Fruit fly (Drosophila melanogaster): ENCODE results near the gene twit.
A peak's percentile ranks its signal among the peaks of the same experiment; 100 is the strongest.

The twit gene

DNA sequence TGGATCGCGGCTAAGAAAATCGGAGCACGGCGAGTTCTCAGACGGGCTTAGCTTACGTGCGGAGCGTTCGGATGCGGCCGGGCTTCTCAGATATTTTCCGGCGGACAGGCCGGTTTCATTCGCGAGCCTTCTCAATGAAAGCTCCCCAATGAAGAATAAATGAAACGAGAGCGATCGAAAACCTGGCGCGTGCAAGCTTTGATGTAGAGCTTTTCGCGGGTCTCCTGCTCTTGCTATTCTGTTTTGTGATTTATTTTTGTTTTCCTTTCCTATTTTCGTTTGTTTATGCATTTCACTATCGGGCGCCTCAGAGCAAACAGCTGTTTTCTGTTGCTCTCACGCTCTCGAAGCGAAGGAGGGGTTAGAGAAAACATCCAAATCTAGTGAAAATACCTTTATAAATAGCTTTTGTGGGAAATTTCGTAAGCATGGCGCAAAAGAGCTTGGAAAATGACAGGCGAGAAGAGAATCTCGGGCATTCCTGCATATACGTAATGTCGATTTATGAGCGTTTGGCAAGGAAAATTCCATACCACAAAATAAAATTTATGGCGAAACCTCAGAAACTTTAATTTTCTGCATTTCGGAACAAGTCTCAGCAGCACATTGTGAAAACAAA, 33.6 kb downstream of the twit start (continued):
- TF ChIP-seq rib (GFP tag; IDR thresholded peaks at IDR 0.05): no peak
- TF ChIP-seq crol (GFP tag; IDR thresholded peaks at IDR 0.05): 0 out of 2 replicates have a peak, but pooled peaks have one; percentile 12
- TF ChIP-seq sug (tag; optimal IDR thresholded peaks at IDR 0.05): peak; percentile 53
- TF ChIP-seq Ptx1 (GFP tag; IDR thresholded peaks at IDR 0.05): no peak
- no peak for TF ChIP-seq lmd (GFP tag; IDR thresholded peaks at IDR 0.05)
- no peak for TF ChIP-seq pan (optimal IDR thresholded peaks at IDR 0.05)
- peak in 1 of 2 experiments; percentile 10 for TF ChIP-seq pan (GFP tag; optimal IDR thresholded peaks at IDR 0.05 in 1 of 2, IDR thresholded peaks at IDR 0.05 in 1 of 2)
- 0 out of 3 replicates have a peak, but pooled peaks have one; percentile 43 for TF ChIP-seq CG2199 (GFP tag; IDR thresholded peaks at IDR 0.05)
- no peak for TF ChIP-seq CG2120 (GFP tag; optimal IDR thresholded peaks at IDR 0.05)
- TF ChIP-seq CG10366 (GFP tag; IDR thresholded peaks at IDR 0.05): no peak
- no peak for TF ChIP-seq bcd (GFP tag; optimal IDR thresholded peaks at IDR 0.05)
- TF ChIP-seq tgo (GFP tag; IDR thresholded peaks at IDR 0.05): no peak
- peak; percentile 27 for TF ChIP-seq CG4707 (GFP tag; optimal IDR thresholded peaks at IDR 0.05)
- TF ChIP-seq Rfx (GFP tag; IDR thresholded peaks at IDR 0.05): no peak
- peak; percentile 92 for TF ChIP-seq sd (tag; optimal IDR thresholded peaks at IDR 0.05)
- peak; percentile 16 for TF ChIP-seq CG6765 (GFP tag; optimal IDR thresholded peaks at IDR 0.05)
- no peak for TF ChIP-seq usp (GFP tag; optimal IDR thresholded peaks at IDR 0.05)
- TF ChIP-seq CG11560 (tag; IDR thresholded peaks at IDR 0.05): no peak
- no peak for TF ChIP-seq Dref (GFP tag; IDR thresholded peaks at IDR 0.05)
- peak in 1 of 2 experiments; percentile 21 for TF ChIP-seq Pdp1 (GFP tag; optimal IDR thresholded peaks at IDR 0.05)
- TF ChIP-seq Tbp (GFP tag; optimal IDR thresholded peaks at IDR 0.05): no peak
- TF ChIP-seq dati (GFP tag; IDR thresholded peaks at IDR 0.05): 0 out of 2 replicates have a peak, but pooled peaks have one; percentile 8
- TF ChIP-seq psq (GFP tag; optimal IDR thresholded peaks at IDR 0.05): peak; percentile 20
- peak in 1 of 2 experiments; percentile 61 for TF ChIP-seq crp (GFP tag; optimal IDR thresholded peaks at IDR 0.05)
- TF ChIP-seq bbx (GFP tag; IDR thresholded peaks at IDR 0.05; ENCODE audit: partially characterized antibody): peak; percentile 32; the same call in 1 of the 2 replicates
- TF ChIP-seq kni (GFP tag; optimal IDR thresholded peaks at IDR 0.05): peak; percentile 11
- TF ChIP-seq CG10431 (GFP tag; optimal IDR thresholded peaks at IDR 0.05): peak; percentile 2
- TF ChIP-seq Dbx (GFP tag; IDR thresholded peaks at IDR 0.05): 0 out of 3 replicates have a peak, but pooled peaks have one; percentile 22
- no peak for TF ChIP-seq CG8290 (GFP tag; optimal IDR thresholded peaks at IDR 0.05)
- TF ChIP-seq CG8290 (tag; optimal IDR thresholded peaks at IDR 0.05): peak in 1 of 2 experiments; percentile 4
- TF ChIP-seq Atf6 (GFP tag; IDR thresholded peaks at IDR 0.05): peak; percentile 14; the same call in 1 of the 2 replicates
- peak; percentile 78 for TF ChIP-seq CG12769 (tag; optimal IDR thresholded peaks at IDR 0.05)
- no peak for TF ChIP-seq insv (GFP tag; optimal IDR thresholded peaks at IDR 0.05)
- peak; percentile 29; the same call in 1 of the 2 replicates for TF ChIP-seq Xrp1 (GFP tag; IDR thresholded peaks at IDR 0.05)
- TF ChIP-seq CG42726 (GFP tag; IDR thresholded peaks at IDR 0.05; ENCODE audit: partially characterized antibody): 0 out of 2 replicates have a peak, but pooled peaks have one; percentile 6

DNA sequence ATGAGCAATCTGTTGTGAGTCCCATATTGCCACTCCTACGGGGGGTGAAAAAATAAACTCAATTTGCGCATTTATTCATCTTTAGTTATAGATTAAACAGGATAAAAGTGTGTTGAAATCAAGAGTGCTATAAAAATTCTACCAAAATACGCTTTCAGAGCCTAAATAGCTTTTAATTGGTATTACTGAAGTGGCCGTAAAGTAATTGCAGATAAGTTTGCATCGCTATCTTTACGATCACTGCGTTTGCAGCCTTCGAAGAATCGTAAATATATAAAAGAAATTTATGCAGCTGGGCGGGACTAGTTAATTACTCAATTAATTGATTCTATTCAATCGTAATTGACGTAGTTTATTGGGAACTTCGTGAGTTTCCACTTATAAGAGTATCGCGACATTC, 34.9 kb downstream of the twit start:
- TF ChIP-seq gsb-n (tag; optimal IDR thresholded peaks at IDR 0.05): no peak
- TF ChIP-seq CG12219 (GFP tag; optimal IDR thresholded peaks at IDR 0.05): no peak
- no peak for TF ChIP-seq CG2889 (GFP tag; IDR thresholded peaks at IDR 0.05)
- no peak for TF ChIP-seq croc (GFP tag; conservative IDR thresholded peaks at IDR 0.05)
- TF ChIP-seq Rfx (GFP tag; IDR thresholded peaks at IDR 0.05): no peak
- TF ChIP-seq pum (GFP tag; optimal IDR thresholded peaks at IDR 0.05): no peak
- no peak for TF ChIP-seq CG11247 (GFP tag; IDR thresholded peaks at IDR 0.05)
- no peak for TF ChIP-seq Doc3 (GFP tag; IDR thresholded peaks at IDR 0.05; ENCODE audit: partially characterized antibody)
- no peak for TF ChIP-seq MESR4 (GFP tag; optimal IDR thresholded peaks at IDR 0.05)
- TF ChIP-seq ham (GFP tag; IDR thresholded peaks at IDR 0.05): no peak
- no peak for TF ChIP-seq jigr1 (GFP tag; IDR thresholded peaks at IDR 0.05)

All from whole organism, embryonic.